Fruit fly (Drosophila melanogaster): ENCODE results near the gene CG17258.

The CG17258 gene

DNA sequence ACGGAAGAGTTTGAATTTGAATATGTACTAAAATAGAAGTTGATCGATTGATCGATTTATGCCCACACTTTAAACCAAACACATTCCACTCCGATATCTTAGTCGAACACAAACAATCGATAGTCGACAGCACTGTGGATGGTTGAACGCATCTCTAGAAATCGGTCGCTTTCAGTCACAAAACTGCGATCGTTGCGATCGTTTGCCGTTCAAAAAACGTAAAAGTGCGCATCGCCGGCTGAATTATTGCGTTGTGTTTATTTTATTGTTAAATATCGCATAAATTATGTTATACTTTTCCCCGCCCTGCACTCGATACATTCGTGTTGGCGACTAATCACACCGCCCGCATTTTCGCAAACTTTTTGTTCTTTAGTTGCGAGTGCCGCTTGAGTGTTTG, 36.0 kb downstream of the CG17258 start, which contains the start of gene Ccdc85 (continued):
- TF ChIP-seq vfl (GFP tag; optimal IDR thresholded peaks at IDR 0.05), result peak; percentile 23
- no peak for TF ChIP-seq sisA (GFP tag; IDR thresholded peaks at IDR 0.05)
- TF ChIP-seq CG8290 (GFP tag; optimal IDR thresholded peaks at IDR 0.05), result peak; percentile 40
- TF ChIP-seq CG8290 (tag; optimal IDR thresholded peaks at IDR 0.05), result no peak
- TF ChIP-seq bcd (GFP tag; optimal IDR thresholded peaks at IDR 0.05), result no peak
- TF ChIP-seq unc-4 (GFP tag; IDR thresholded peaks at IDR 0.05; ENCODE audit: partially characterized antibody), result peak; percentile 90
- no peak for TF ChIP-seq CG2875 (GFP tag; optimal IDR thresholded peaks at IDR 0.05)
- TF ChIP-seq CG3847 (GFP tag; IDR thresholded peaks at IDR 0.05), result 0 out of 2 replicates have a peak, but pooled peaks have one; percentile 28
- TF ChIP-seq tna (GFP tag; IDR thresholded peaks at IDR 0.05; ENCODE audit: partially characterized antibody), result peak; percentile 100
- no peak for TF ChIP-seq CG1602 (GFP tag; optimal IDR thresholded peaks at IDR 0.05)
- no peak for TF ChIP-seq Lpt (GFP tag; optimal IDR thresholded peaks at IDR 0.05)
- TF ChIP-seq CG34422 (GFP tag; IDR thresholded peaks at IDR 0.05), result peak; percentile 70; the same call in 1 of the 3 replicates
- no peak for TF ChIP-seq CG6654 (GFP tag; optimal IDR thresholded peaks at IDR 0.05)
- no peak for TF ChIP-seq pita (GFP tag; optimal IDR thresholded peaks at IDR 0.05)
- no peak for TF ChIP-seq en (GFP tag; optimal IDR thresholded peaks at IDR 0.05)
- no peak for TF ChIP-seq p53 (GFP tag; optimal IDR thresholded peaks at IDR 0.05)
- TF ChIP-seq CG7839 (tag; optimal IDR thresholded peaks at IDR 0.05), result no peak
- TF ChIP-seq CG10321 (GFP tag; IDR thresholded peaks at IDR 0.05), result no peak
- TF ChIP-seq CG7271 (tag; optimal IDR thresholded peaks at IDR 0.05), result no peak
- TF ChIP-seq CG6765 (GFP tag; optimal IDR thresholded peaks at IDR 0.05), result no peak
- no peak for TF ChIP-seq chm (GFP tag; IDR thresholded peaks at IDR 0.05)
- no peak for TF ChIP-seq Meics (GFP tag; optimal IDR thresholded peaks at IDR 0.05)
- no peak for TF ChIP-seq hth (optimal IDR thresholded peaks at IDR 0.05)
- peak; percentile 18 for TF ChIP-seq Nf-YB (GFP tag; optimal IDR thresholded peaks at IDR 0.05)
- no peak for TF ChIP-seq CG11085 (GFP tag; IDR thresholded peaks at IDR 0.05)
- TF ChIP-seq zf30C (GFP tag; optimal IDR thresholded peaks at IDR 0.05), result no peak
- peak; percentile 51 for TF ChIP-seq CG10267 (tag; optimal IDR thresholded peaks at IDR 0.05)
- TF ChIP-seq ara (GFP tag; IDR thresholded peaks at IDR 0.05), result no peak
- no peak for TF ChIP-seq ATbp (GFP tag; optimal IDR thresholded peaks at IDR 0.05)
- TF ChIP-seq CG5245 (GFP tag; optimal IDR thresholded peaks at IDR 0.05), result no peak
- no peak for TF ChIP-seq Kr (GFP tag; optimal IDR thresholded peaks at IDR 0.05)
- TF ChIP-seq E2f2 (GFP tag; IDR thresholded peaks at IDR 0.05), result peak; percentile 74
- TF ChIP-seq pan (optimal IDR thresholded peaks at IDR 0.05), result no peak
- no peak for TF ChIP-seq pan (GFP tag; optimal IDR thresholded peaks at IDR 0.05 in 1 of 2, IDR thresholded peaks at IDR 0.05 in 1 of 2)
- peak; percentile 12 for TF ChIP-seq Lhr (GFP tag; optimal IDR thresholded peaks at IDR 0.05)
- TF ChIP-seq CG17802 (tag; optimal IDR thresholded peaks at IDR 0.05), result peak; percentile 6
- TF ChIP-seq CG10979 (tag; optimal IDR thresholded peaks at IDR 0.05), result peak; percentile 32
- no peak for TF ChIP-seq toy (GFP tag; IDR thresholded peaks at IDR 0.05)
- TF ChIP-seq Lim3 (GFP tag; IDR thresholded peaks at IDR 0.05), result no peak
- TF ChIP-seq pho (GFP tag; optimal IDR thresholded peaks at IDR 0.05), result no peak
- TF ChIP-seq CG10274 (GFP tag; optimal IDR thresholded peaks at IDR 0.05), result no peak
- TF ChIP-seq rib (GFP tag; IDR thresholded peaks at IDR 0.05), result no peak
- 0 out of 2 replicates have a peak, but pooled peaks have one; percentile 5 for TF ChIP-seq Oaz (GFP tag; IDR thresholded peaks at IDR 0.05)
- peak; percentile 37 for TF ChIP-seq CG9797 (GFP tag; optimal IDR thresholded peaks at IDR 0.05)
- TF ChIP-seq cas (GFP tag; IDR thresholded peaks at IDR 0.05), result no peak
- TF ChIP-seq zfh1 (GFP tag; IDR thresholded peaks at IDR 0.05), result no peak
- no peak for TF ChIP-seq ken (GFP tag; IDR thresholded peaks at IDR 0.05)
- peak; percentile 22 for TF ChIP-seq lilli (GFP tag; optimal IDR thresholded peaks at IDR 0.05)
- peak; percentile 7 for TF ChIP-seq CG33557 (GFP tag; optimal IDR thresholded peaks at IDR 0.05)
- no peak for TF ChIP-seq al (GFP tag; IDR thresholded peaks at IDR 0.05)
- TF ChIP-seq exex (tag; optimal IDR thresholded peaks at IDR 0.05), result no peak
- TF ChIP-seq ato (GFP tag; IDR thresholded peaks at IDR 0.05; ENCODE audit: partially characterized antibody), result peak; percentile 99
- no peak for TF ChIP-seq tio (GFP tag; optimal IDR thresholded peaks at IDR 0.05)
